Worm (Caenorhabditis elegans) whole organism, early embryonic: ENCODE data around the gene C49H3.12.

ENCODE experiments used
- flt-1 ChIP-seq: fragments of 200-800 bp; sonication (Bioruptor generic); IDR thresholded peaks from 2 replicates; pipeline ENCODE4 v1.3.6; 2022; ENCODE audit warnings: missing genetic modification characterization, missing compliant biosample characterization
- pes-1 ChIP-seq: fragments of 200-800 bp; sonication (Bioruptor generic); IDR thresholded peaks from 2 replicates; pipeline ENCODE4 v1.3.6; 2022; ENCODE audit warnings: missing genetic modification reagents, missing genetic modification characterization, missing compliant biosample characterization
- scrt-1 ChIP-seq: fragments of 200-800 bp; sonication (Bioruptor generic); IDR thresholded peaks from 2 replicates; pipeline ENCODE4 v1.3.6; 2022; ENCODE audit warnings: missing genetic modification characterization, missing compliant biosample characterization

- TF ChIP-seq scrt-1 (GFP tag; lab: Robert Waterston, UW) (no peak), flt-1 (GFP tag; lab: Robert Waterston, UW) (no peak), pes-1 (no peak)
These were observed 3.1 kb downstream of the C49H3.12 start, which contains the start of the genes xpo-3 and C49H3.3 for ce11 chrIV:7923982-7924480.
